Fruit fly (Drosophila melanogaster) Kc167 (cell line): ENCODE data around the gene Ddr.
A peak's percentile ranks its signal among the peaks of the same experiment; 100 is the strongest.

Experiments used
- Myc ChIP-seq: fragments of >200 bp; optimal IDR thresholded peaks from 2 replicates; lab custom pipeline; 2017; ENCODE audit warnings: missing external identifiers
- Sin3A ChIP-seq: fragments of >200 bp; optimal IDR thresholded peaks from 2 replicates; lab custom pipeline; 2018; ENCODE audit warnings: missing external identifiers
- h ChIP-seq: fragments of >200 bp; optimal IDR thresholded peaks from 3 replicates; lab custom pipeline; 2018; ENCODE audit warnings: missing external identifiers
- insv ChIP-seq: fragments of >200 bp; optimal IDR thresholded peaks from 3 replicates; lab custom pipeline; 2018; ENCODE audit warnings: missing external identifiers
- psq ChIP-seq: fragments of >200 bp; optimal IDR thresholded peaks from 2 replicates; lab custom pipeline; 2017; ENCODE audit warnings: missing external identifiers
- ttk ChIP-seq: sonication (Bioruptor generic); optimal IDR thresholded peaks from 2 replicates; lab custom pipeline; 2017; ENCODE audit warnings: missing external identifiers

Ddr gene

DNA sequence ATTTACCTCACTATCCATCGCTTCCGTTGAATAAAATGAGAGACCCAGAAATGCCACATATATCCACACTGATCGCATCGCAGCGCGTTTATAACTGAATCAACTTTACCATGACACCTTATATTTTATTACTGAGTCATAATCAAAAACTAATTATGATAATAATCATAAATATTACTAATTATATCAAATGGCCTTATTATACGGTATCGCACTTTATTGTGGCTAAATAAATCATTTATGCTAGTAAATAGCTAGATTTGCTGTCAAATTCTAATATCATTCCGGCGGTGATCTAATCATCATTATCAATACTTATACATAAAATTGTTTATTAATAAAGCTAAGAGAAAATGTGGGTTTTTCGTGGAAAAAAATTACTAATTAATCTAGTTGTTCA, 105.3 kb downstream of the Ddr start, which contains the start of gene CG9500:
TSS of gene CG9500 (minus strand) at position 101 of the 400 bp plus-strand sequence.
- TF ChIP-seq Sin3A (lab: Kevin White, UChicago): no peak
- no peak for TF ChIP-seq ttk (lab: Kevin White, UChicago)
- no peak for TF ChIP-seq Myc
- TF ChIP-seq h (lab: Kevin White, UChicago): no peak
- TF ChIP-seq insv (lab: Kevin White, UChicago): no peak
- TF ChIP-seq psq (lab: Kevin White, UChicago): no peak

DNA sequence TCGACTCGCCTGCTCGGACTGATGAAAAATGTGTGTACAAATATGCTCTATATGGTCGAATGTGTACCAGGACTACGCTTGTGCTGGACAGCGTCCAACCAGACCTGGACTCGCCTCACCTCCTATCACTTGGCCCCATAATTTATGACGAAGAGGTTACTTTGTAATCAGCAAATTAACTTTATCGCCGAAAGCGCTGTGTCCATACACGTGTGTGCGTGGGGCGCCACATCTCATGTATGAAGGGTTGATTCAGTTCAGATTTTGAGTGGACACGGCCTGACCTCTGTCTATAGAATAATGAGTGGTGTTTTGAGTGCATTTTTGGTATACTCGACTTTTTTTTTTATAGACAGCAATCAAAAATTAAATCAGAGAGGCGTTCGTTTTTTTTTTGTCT, 107.1 kb downstream of the Ddr start:
- TF ChIP-seq Sin3A (lab: Kevin White, UChicago): no peak
- TF ChIP-seq insv (lab: Kevin White, UChicago): no peak
- TF ChIP-seq Myc: no peak
- TF ChIP-seq ttk (lab: Kevin White, UChicago): no peak
- TF ChIP-seq h (lab: Kevin White, UChicago): no peak
- TF ChIP-seq psq (lab: Kevin White, UChicago): no peak

DNA sequence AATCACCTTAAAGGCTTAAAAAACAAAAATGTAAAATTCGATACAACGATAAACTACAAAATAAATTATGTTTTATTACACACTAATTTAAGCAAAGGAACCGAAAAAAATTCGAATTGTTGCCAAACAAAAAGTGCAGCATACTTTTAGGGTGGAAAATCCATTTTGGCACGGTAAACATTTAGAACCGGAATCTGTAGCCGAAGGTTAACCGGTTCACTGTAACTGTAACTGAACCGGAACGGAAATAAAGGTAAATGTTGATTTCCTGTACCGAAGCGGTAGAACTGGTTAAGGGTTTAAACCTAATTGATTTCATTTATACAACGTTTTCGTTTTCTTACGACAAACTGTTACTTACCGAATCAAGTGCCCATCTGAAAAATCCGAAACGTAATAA, 114.0 kb downstream of the Ddr start:
- TF ChIP-seq ttk (lab: Kevin White, UChicago) (no peak), insv (lab: Kevin White, UChicago) (no peak), psq (lab: Kevin White, UChicago) (no peak), Myc (no peak), h (lab: Kevin White, UChicago) (no peak)

DNA sequence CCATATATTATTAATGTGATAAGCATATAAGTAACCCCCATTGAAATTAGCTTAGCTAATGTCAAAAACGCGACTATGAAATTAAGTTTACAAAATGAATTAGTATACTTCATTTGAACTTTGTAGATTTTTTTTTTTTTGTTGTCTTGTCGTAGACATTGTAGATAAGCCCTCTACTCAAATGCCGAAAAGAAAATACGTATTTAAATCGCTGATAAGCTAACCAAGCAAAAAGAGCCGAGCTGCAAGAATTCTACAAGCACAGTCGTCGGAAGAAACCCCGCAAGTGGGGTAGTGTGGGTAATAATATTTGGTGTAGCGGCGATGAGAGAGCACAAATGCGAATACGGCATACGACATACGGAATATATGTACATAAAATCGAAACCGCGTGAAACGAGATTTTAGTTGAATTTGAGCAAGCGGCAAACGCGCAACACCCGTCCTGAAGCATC, 114.6 kb downstream of the Ddr start, which contains the start of gene Nepl4:
TSS of gene Nepl4 (plus strand) at position 405 of the 455 bp plus-strand sequence.
- TF ChIP-seq Myc (no peak), Sin3A (lab: Kevin White, UChicago) (no peak), psq (lab: Kevin White, UChicago) (no peak), ttk (lab: Kevin White, UChicago) (no peak), insv (lab: Kevin White, UChicago) (no peak), h (lab: Kevin White, UChicago) (no peak)

DNA sequence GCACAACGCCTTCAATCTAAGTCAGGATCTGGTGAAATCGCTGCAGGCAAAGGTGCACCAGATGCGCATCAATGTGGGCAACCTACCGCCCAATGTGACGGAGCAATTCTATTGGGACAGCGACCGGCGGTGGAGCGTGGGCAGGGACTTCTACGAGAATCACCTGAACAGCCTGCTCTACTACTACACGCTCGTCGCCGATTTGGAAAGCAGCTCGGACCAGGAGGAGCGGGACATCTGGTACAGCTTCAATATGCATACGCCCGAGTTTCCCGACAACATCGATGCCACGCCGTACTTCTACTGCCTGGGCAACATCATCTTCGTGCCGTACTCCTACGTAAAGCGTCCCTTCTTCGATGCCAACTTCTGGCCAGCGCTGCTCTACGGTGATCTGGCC, 116.4 kb downstream of the Ddr start:
- TF ChIP-seq ttk (lab: Kevin White, UChicago) (peak; percentile 96), psq (lab: Kevin White, UChicago) (no peak)

DNA sequence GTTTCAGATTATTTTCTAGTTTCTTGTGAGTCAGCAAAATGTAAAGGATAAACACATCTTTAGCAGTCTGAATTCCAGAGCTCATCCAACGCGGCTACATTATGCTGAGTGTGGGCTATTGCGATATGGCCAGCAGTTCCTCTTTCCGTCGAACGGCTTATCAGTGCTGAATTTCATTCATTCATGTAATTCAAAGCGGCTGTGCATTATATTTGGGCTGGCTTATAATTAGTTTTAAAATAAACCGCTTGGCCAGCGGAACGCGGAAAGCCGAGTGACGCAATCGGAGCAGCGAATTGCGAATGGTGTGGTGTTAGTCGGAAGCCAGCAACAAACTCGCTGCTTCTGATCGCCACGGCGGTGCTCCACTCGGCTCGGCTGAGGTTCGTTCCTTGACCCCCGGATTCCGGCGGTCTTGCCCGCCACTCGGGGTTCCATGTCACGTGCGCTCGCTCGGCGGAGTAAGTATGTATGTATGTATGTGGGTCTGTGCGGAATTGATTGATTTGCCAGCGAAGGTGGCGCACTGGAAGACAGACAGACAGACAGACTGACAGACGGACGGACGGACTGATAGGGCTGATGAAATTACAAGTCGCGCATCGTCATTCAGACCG, 118.2 kb downstream of the Ddr start:
- TF ChIP-seq h (lab: Kevin White, UChicago) (no peak), psq (lab: Kevin White, UChicago) (no peak), Myc (no peak), Sin3A (lab: Kevin White, UChicago) (no peak)

DNA sequence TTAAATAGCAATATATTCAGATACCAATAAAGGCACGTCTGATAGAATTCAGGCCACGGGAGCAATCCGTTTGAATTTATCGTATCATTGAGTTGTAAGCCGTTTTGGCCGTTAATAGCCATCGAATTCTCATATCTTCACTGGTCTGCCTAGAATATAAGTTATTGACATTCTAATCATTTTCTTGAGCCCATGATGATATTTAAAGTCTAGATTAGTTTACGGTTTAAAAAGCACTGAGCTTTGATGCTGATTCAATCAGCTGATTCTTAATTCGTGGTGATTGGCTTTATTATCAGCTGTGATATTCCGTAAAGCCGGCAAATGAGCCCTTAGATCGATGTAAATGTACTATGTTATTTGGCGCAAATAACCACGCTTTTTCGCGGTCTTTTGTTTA, 119.2 kb downstream of the Ddr start, which contains the start of gene slam:
TSS of gene slam (plus strand) at position 301 of the 400 bp plus-strand sequence.
- TF ChIP-seq psq (lab: Kevin White, UChicago) (no peak), insv (lab: Kevin White, UChicago) (no peak), Myc (no peak), ttk (lab: Kevin White, UChicago) (no peak), Sin3A (lab: Kevin White, UChicago) (no peak), h (lab: Kevin White, UChicago) (no peak)
